Fruit fly (Drosophila melanogaster): ENCODE results near the gene CG4408.

The CG4408 gene

DNA sequence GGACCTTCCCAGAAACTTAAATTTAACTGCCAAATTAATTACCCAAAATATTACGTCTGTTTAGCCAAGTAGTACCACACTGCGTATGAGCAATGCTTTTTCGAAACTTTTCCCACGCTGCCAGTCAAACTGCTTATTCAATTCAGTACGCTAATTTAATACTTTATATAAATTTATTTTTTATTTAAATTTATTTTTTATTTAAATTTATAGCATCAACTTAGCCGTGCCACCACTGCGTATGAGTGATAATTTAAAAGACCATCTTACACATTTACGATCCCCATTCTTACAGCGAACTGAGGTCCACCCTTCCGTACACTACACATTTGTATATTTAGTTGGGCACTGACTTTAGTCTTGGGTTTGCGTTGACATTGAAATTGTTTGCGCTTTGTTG lies 27.8 kb downstream of the CG4408 start (continued):
- TF ChIP-seq CG1024 (GFP tag; IDR thresholded peaks at IDR 0.05): no peak
- TF ChIP-seq CG6272 (GFP tag; IDR thresholded peaks at IDR 0.05): no peak; the same call in 1 of the 2 replicates
- no peak for TF ChIP-seq CG1647 (GFP tag; optimal IDR thresholded peaks at IDR 0.05)
- TF ChIP-seq danr (GFP tag; IDR thresholded peaks at IDR 0.05): peak; percentile 73; the same call in 1 of the 2 replicates
- TF ChIP-seq CG10431 (GFP tag; optimal IDR thresholded peaks at IDR 0.05): no peak
- TF ChIP-seq chif (GFP tag; optimal IDR thresholded peaks at IDR 0.05): no peak
- no peak for TF ChIP-seq Dll (GFP tag; IDR thresholded peaks at IDR 0.05; ENCODE audit: partially characterized antibody)
- TF ChIP-seq C15 (GFP tag; IDR thresholded peaks at IDR 0.05): no peak
- no peak for TF ChIP-seq lov (optimal IDR thresholded peaks at IDR 0.05)
- no peak for TF ChIP-seq lov (GFP tag; IDR thresholded peaks at IDR 0.05)
- peak; percentile 40 for TF ChIP-seq CG1602 (GFP tag; optimal IDR thresholded peaks at IDR 0.05)
- TF ChIP-seq zfh1 (GFP tag; IDR thresholded peaks at IDR 0.05): peak; percentile 70; the same call in 2 of the 3 replicates
- peak; percentile 90 for TF ChIP-seq grau (tag; optimal IDR thresholded peaks at IDR 0.05)
- peak; percentile 75 for TF ChIP-seq D19B (GFP tag; optimal IDR thresholded peaks at IDR 0.05)
- peak; percentile 16 for TF ChIP-seq CG3995 (GFP tag; optimal IDR thresholded peaks at IDR 0.05)
- TF ChIP-seq onecut (GFP tag; IDR thresholded peaks at IDR 0.05): peak; percentile 5; the same call in 1 of the 2 replicates
- no peak for TF ChIP-seq lbe (GFP tag; optimal IDR thresholded peaks at IDR 0.05)
- TF ChIP-seq Hr51 (GFP tag; optimal IDR thresholded peaks at IDR 0.05): peak in 1 of 2 experiments; percentile 82
- peak; percentile 62 for TF ChIP-seq exex (tag; optimal IDR thresholded peaks at IDR 0.05)
- no peak for TF ChIP-seq CG6791 (GFP tag; IDR thresholded peaks at IDR 0.05; ENCODE audit: partially characterized antibody)
- TF ChIP-seq CG2129 (GFP tag; IDR thresholded peaks at IDR 0.05; ENCODE audit: partially characterized antibody): no peak
- no peak for TF ChIP-seq prd (optimal IDR thresholded peaks at IDR 0.05)
- TF ChIP-seq prd (GFP tag; IDR thresholded peaks at IDR 0.05): peak; percentile 52; the same call in 2 of the 3 replicates
- TF ChIP-seq CG33213 (GFP tag; optimal IDR thresholded peaks at IDR 0.05): no peak
- TF ChIP-seq bab2 (GFP tag; optimal IDR thresholded peaks at IDR 0.05): no peak
- TF ChIP-seq CG10366 (GFP tag; IDR thresholded peaks at IDR 0.05): peak; percentile 40; the same call in 1 of the 2 replicates
- peak; percentile 31 for TF ChIP-seq CG5180 (GFP tag; optimal IDR thresholded peaks at IDR 0.05)
- peak; percentile 7 for TF ChIP-seq TFAM (GFP tag; optimal IDR thresholded peaks at IDR 0.05)
- peak; percentile 66 for TF ChIP-seq Deaf1 (tag; optimal IDR thresholded peaks at IDR 0.05)
- peak; percentile 74; the same call in 2 of the 3 replicates for TF ChIP-seq so (GFP tag; IDR thresholded peaks at IDR 0.05)
- TF ChIP-seq CG13624 (GFP tag; optimal IDR thresholded peaks at IDR 0.05): no peak
- peak; percentile 60 for TF ChIP-seq HmgZ (tag; optimal IDR thresholded peaks at IDR 0.05)
- TF ChIP-seq salm (tag; optimal IDR thresholded peaks at IDR 0.05): peak; percentile 56
- TF ChIP-seq CG7271 (tag; optimal IDR thresholded peaks at IDR 0.05): no peak
- no peak for TF ChIP-seq jing (GFP tag; optimal IDR thresholded peaks at IDR 0.05)
- TF ChIP-seq gce (GFP tag; IDR thresholded peaks at IDR 0.05): no peak
- no peak for TF ChIP-seq shn (GFP tag; optimal IDR thresholded peaks at IDR 0.05)
- no peak for TF ChIP-seq maf-S (GFP tag; optimal IDR thresholded peaks at IDR 0.05)
- TF ChIP-seq peb (GFP tag; IDR thresholded peaks at IDR 0.05): 0 out of 2 replicates have a peak, but pooled peaks have one; percentile 14
- TF ChIP-seq h (optimal IDR thresholded peaks at IDR 0.05): no peak
- TF ChIP-seq CG10209 (GFP tag; optimal IDR thresholded peaks at IDR 0.05): peak; percentile 88
- no peak for TF ChIP-seq en (GFP tag; optimal IDR thresholded peaks at IDR 0.05)
- no peak for TF ChIP-seq Oaz (GFP tag; IDR thresholded peaks at IDR 0.05)
- TF ChIP-seq lmd (GFP tag; IDR thresholded peaks at IDR 0.05): peak; percentile 77
- TF ChIP-seq CG9727 (GFP tag; optimal IDR thresholded peaks at IDR 0.05): peak; percentile 87
- peak; percentile 7 for TF ChIP-seq trh (GFP tag; optimal IDR thresholded peaks at IDR 0.05)
- peak; percentile 94 for TF ChIP-seq BtbVII (GFP tag; optimal IDR thresholded peaks at IDR 0.05)
- peak; percentile 67 for TF ChIP-seq tap (tag; optimal IDR thresholded peaks at IDR 0.05)
- TF ChIP-seq emc (GFP tag; optimal IDR thresholded peaks at IDR 0.05): no peak
- TF ChIP-seq CG13296 (GFP tag; optimal IDR thresholded peaks at IDR 0.05): peak; percentile 90
- no peak for TF ChIP-seq yki (optimal IDR thresholded peaks at IDR 0.05)
- TF ChIP-seq lola (GFP tag; optimal IDR thresholded peaks at IDR 0.05): peak in 1 of 3 experiments; percentile 43

All from whole organism, embryonic.